Fruit fly (Drosophila melanogaster) S2 (cell line): ENCODE results near the gene CG5568.

Source experiments
- CG8478 ChIP-seq: fragments of >200 bp; optimal IDR thresholded peaks from 2 replicates; lab custom pipeline; 2018
- CTCF ChIP-seq, 2 experiments: fragments of >200 bp; optimal IDR thresholded peaks; 2 replicates each; lab custom pipeline; 2018

DNA sequence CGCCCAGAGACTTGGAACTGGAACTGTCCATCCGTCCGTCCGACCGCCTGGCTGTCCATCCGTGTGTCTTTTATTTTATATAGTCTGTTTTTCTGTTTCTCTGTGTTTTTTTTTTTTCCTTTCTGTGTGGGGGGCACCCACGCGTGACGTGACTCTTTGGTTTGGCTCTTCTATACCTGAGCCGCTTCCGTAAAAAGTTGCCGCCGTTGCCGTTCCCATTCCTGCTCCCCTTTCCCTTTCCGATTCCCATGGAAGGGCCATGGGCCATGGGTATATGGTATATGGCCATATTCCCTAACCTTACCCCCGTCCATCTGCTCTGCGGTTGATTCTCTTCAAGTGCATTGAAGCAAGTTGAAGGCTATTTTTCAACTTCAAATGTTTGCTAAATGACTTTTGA, 22.4 kb upstream of the CG5568 start:
- TF ChIP-seq CTCF (optimal IDR thresholded peaks at IDR 0.05; lab: Kevin White, UChicago) (no peak), CG8478 (lab: Kevin White, UChicago) (no peak)
